Worm (Caenorhabditis elegans) whole organism, dauer: ENCODE data around the gene ssp-36.

Source experiments
- unc-62 ChIP-seq: sonication (generic microtip); optimal IDR thresholded peaks from 2 replicates; lab custom pipeline; 2017; ENCODE audit warnings: missing biosample characterization, missing genetic modification reagents, missing genetic modification characterization

Gene ssp-36

DNA sequence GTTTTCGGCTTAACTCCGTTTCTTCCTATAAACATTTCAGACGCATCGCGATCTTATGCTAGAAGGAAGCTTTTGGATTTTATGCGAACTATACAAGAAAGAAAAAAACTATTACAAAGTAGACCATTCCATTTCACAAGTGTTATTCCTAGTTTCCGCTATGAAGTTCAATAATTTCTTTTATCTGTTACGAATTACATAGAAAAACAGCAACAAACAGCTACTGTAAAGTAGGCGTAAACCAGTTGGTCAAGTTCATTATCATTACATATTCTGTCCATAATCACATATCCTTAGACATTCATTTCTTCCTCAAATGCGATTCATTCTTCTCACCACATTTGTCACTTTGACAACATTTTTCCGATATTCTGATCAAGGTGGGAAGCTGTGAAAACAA is 28.0 kb downstream of the ssp-36 start, which contains the start of gene C28D4.10:
Gene C28D4.10 (plus strand): TSS at position 301 of the 400 bp plus-strand sequence.
- no peak for TF ChIP-seq unc-62 (GFP tag; lab: Kevin White, UChicago)

- TF ChIP-seq unc-62 (GFP tag; lab: Kevin White, UChicago), result no peak
Measured at ce11 chrIV:9737204-9737790, 28.9 kb downstream of the ssp-36 start, which contains the start of gene cka-1. Gene cka-1 (minus strand): TSS chrIV:9737621.

- no peak for TF ChIP-seq unc-62 (GFP tag; lab: Kevin White, UChicago)
Measured at ce11 chrIV:9735750-9736149, 30.4 kb downstream of the ssp-36 start.

- TF ChIP-seq unc-62 (GFP tag; lab: Kevin White, UChicago), result no peak
Measured at ce11 chrIV:9734861-9735260, 31.3 kb downstream of the ssp-36 start.

DNA sequence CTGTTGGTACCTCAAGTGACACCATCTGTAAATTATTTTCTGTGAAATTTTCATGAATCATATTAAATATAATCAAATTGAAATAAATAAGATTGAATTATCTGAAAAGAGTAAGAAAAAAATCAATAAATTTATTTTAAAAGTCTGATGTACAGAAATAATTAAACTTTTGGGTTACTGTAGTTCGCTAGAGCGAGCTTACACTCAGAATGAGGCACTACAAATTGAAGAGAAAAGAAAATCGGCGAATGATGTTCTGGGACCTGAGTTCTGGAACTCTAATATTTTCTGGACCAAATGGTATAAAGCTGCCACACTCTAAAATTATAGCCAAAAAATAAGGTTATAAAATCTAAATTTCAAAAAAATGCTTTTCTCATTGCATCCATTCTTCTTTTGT is 32.2 kb downstream of the ssp-36 start:
- TF ChIP-seq unc-62 (GFP tag; lab: Kevin White, UChicago), result no peak

DNA sequence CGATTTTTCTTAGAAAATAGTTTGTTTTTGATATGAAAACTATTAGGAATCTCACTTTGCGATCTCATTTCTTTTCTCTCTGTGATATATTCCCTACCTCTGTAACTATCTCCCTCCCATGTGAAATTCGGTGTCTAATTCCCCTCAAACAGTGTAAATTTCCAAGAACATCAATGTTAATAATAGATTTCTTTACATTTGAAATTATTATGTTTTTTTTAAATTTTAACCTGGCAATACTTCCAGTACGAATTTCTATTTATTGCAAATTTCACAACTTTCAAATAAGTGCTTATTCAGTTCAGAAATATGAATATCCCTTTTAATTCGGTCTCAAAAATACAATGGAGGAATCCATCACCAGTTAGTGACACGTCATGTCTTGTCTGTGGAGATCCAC is 37.8 kb downstream of the ssp-36 start, which contains the start of gene nhr-100:
Gene nhr-100 (plus strand): TSS at position 301 of the 400 bp plus-strand sequence.
- TF ChIP-seq unc-62 (GFP tag; lab: Kevin White, UChicago), result no peak

ce11 chrIV:9727217-9727616 is 38.9 kb downstream of the ssp-36 start:
- TF ChIP-seq unc-62 (GFP tag; lab: Kevin White, UChicago), result no peak

DNA sequence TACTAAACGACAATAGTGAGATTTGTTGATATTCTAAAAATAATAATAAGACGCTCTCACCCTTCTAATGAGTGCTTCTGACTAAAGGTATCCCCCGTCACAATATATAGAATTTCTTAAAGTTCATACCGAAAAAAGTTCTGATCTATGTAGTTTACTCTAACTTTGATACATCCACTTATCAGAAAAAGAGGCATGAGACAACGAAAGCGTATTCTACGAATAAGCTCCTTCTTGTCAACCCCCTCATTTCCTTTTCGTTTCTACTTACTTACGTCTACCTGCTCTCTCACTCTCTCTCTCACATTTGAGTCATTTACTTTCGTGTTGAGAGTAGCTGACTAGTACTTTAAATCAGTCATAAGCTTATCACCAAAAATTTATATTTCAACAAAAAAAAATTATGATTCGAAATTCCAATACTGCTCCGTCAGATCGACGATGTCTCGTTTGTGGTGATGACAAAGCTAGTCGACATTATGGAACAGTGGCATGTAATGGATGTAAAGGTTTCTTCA is 40.6 kb downstream of the ssp-36 start:
- no peak for TF ChIP-seq unc-62 (GFP tag; lab: Kevin White, UChicago)

- TF ChIP-seq unc-62 (GFP tag; lab: Kevin White, UChicago), result no peak
Measured at ce11 chrIV:9724948-9725347, 41.2 kb downstream of the ssp-36 start, which contains the start of the genes nhr-138 and C28D4.18. Gene nhr-138 (plus strand): TSS chrIV:9725251. Gene C28D4.18 (plus strand): TSS chrIV:9725280.

- no peak for TF ChIP-seq unc-62 (GFP tag; lab: Kevin White, UChicago)
Measured at ce11 chrIV:9723185-9723584, 43.0 kb downstream of the ssp-36 start.

ce11 chrIV:9718396-9718795 is 47.8 kb downstream of the ssp-36 start:
- TF ChIP-seq unc-62 (GFP tag; lab: Kevin White, UChicago), result no peak

DNA sequence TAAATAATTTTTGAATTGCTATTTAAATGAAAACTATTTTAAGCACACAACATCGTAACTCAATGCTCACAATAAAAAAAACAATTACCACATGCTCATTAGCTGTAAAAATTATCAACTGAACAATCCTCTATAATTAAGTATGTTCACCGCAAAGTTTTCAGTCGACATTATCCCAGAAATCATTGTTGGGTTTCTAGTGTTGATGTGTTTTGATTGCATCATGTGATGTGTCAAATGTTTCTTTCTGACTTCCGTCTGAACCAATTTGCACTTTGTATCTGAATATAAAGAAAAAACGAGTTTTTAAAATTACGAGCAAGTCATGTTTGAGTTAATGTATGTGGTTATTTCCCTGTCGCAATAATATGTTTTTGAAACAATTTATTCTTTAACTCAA is 48.3 kb downstream of the ssp-36 start:
- TF ChIP-seq unc-62 (GFP tag; lab: Kevin White, UChicago), result no peak

- TF ChIP-seq unc-62 (GFP tag; lab: Kevin White, UChicago), result no peak
Measured at ce11 chrIV:9716490-9716889, 49.7 kb downstream of the ssp-36 start.
